Fruit fly (Drosophila melanogaster) whole organism, embryonic: Measurements from ENCODE around the gene sol.

Source experiments
- Adf1 ChIP-seq: fragments of 200-800 bp; sonication (Bioruptor generic); IDR thresholded peaks from 2 replicates; pipeline ENCODE4 v1.3.6; 2022; ENCODE audit warnings: missing biosample characterization, missing genetic modification characterization
- CG11093 ChIP-seq: fragments of 200-800 bp; sonication (Bioruptor generic); IDR thresholded peaks from 3 replicates; pipeline ENCODE4 v1.3.6; 2022; ENCODE audit warnings: missing biosample characterization, missing genetic modification characterization
- CG12391 ChIP-seq: fragments of 200-800 bp; sonication (Bioruptor generic); optimal IDR thresholded peaks from 3 replicates; lab custom pipeline; 2018; ENCODE audit warnings: missing biosample characterization, mild to moderate bottlenecking, missing genetic modification characterization, moderate library complexity
- CG12659 ChIP-seq: fragments of 200-800 bp; sonication (Bioruptor generic); optimal IDR thresholded peaks from 3 replicates; lab custom pipeline; 2017; ENCODE audit warnings: mild to moderate bottlenecking, missing biosample characterization, missing genetic modification reagents, missing genetic modification characterization
- CG13894 ChIP-seq: fragments of 200-800 bp; sonication (Bioruptor generic); optimal IDR thresholded peaks from 3 replicates; lab custom pipeline; 2018; ENCODE audit warnings: missing biosample characterization, mild to moderate bottlenecking, missing genetic modification characterization, moderate library complexity
- CG15514 ChIP-seq: fragments of 200-800 bp; sonication (Bioruptor generic); optimal IDR thresholded peaks from 3 replicates; lab custom pipeline; 2017; ENCODE audit warnings: missing biosample characterization, missing genetic modification characterization, mild to moderate bottlenecking, moderate library complexity, missing genetic modification reagents
- CG17328 ChIP-seq: fragments of 200-800 bp; sonication (Bioruptor generic); IDR thresholded peaks from 2 replicates; pipeline ENCODE4 v1.3.6; 2022; ENCODE audit warnings: missing biosample characterization, missing genetic modification characterization
- CG17359 ChIP-seq: fragments of 200-800 bp; sonication (Bioruptor generic); optimal IDR thresholded peaks from 3 replicates; lab custom pipeline; 2018; ENCODE audit warnings: missing biosample characterization, mild to moderate bottlenecking, missing genetic modification characterization, moderate library complexity
- CG18011 ChIP-seq: fragments of 200-800 bp; sonication (Bioruptor generic); optimal IDR thresholded peaks from 2 replicates; lab custom pipeline; 2017; ENCODE audit warnings: missing biosample characterization, missing genetic modification characterization, mild to moderate bottlenecking, moderate library complexity, missing genotype
- CG1832 ChIP-seq: fragments of 200-800 bp; sonication (Bioruptor generic); optimal IDR thresholded peaks from 2 replicates; lab custom pipeline; 2017; ENCODE audit warnings: missing biosample characterization, mild to moderate bottlenecking, missing genetic modification characterization, inconsistent platforms
- CG18619 ChIP-seq: fragments of 200-800 bp; sonication (Bioruptor generic); optimal IDR thresholded peaks from 3 replicates; lab custom pipeline; 2017; ENCODE audit warnings: missing biosample characterization, mild to moderate bottlenecking, missing genetic modification characterization
- CG42726 ChIP-seq: fragments of 200-800 bp; sonication (Bioruptor generic); IDR thresholded peaks from 2 replicates; pipeline ENCODE4 v1.3.6; 2022; ENCODE audit warnings: missing biosample characterization, missing genetic modification characterization; ENCODE audit not compliant: partially characterized antibody
- CG4282 ChIP-seq: fragments of 200-800 bp; sonication (Bioruptor generic); optimal IDR thresholded peaks from 2 replicates; lab custom pipeline; 2016; ENCODE audit warnings: missing biosample characterization, missing genetic modification characterization
- CG5953 ChIP-seq: fragments of 200-800 bp; sonication (Bioruptor generic); IDR thresholded peaks from 2 replicates; pipeline ENCODE4 v1.3.6; 2022; ENCODE audit warnings: missing biosample characterization, missing genetic modification characterization
- CG6791 ChIP-seq: fragments of 200-800 bp; sonication (Bioruptor generic); IDR thresholded peaks from 3 replicates; pipeline ENCODE4 v1.3.6; 2022; ENCODE audit warnings: missing biosample characterization, missing genetic modification characterization; ENCODE audit not compliant: partially characterized antibody
- CG6813 ChIP-seq: fragments of 200-800 bp; sonication (Bioruptor generic); optimal IDR thresholded peaks from 2 replicates; lab custom pipeline; 2017; ENCODE audit warnings: missing biosample characterization, missing genetic modification characterization, mild to moderate bottlenecking, moderate library complexity, missing genetic modification reagents
- CG8765 ChIP-seq: fragments of 200-800 bp; sonication (Bioruptor generic); IDR thresholded peaks from 2 replicates; pipeline ENCODE4 v1.3.6; 2022; ENCODE audit warnings: missing biosample characterization, missing genetic modification characterization
- CG8924 ChIP-seq: fragments of 200-800 bp; optimal IDR thresholded peaks from 3 replicates; lab custom pipeline; 2019; ENCODE audit warnings: missing biosample characterization, mild to moderate bottlenecking, missing genetic modification characterization, moderate library complexity
- CHES-1-like ChIP-seq: fragments of 200-800 bp; sonication (Bioruptor generic); optimal IDR thresholded peaks from 2 replicates; lab custom pipeline; 2016; ENCODE audit warnings: missing biosample characterization, missing genetic modification characterization
- CTCF ChIP-seq: fragments of 200-800 bp; sonication (Bioruptor generic); optimal IDR thresholded peaks from 2 replicates; lab custom pipeline; 2017; ENCODE audit warnings: missing biosample characterization, mild to moderate bottlenecking, missing genetic modification characterization, moderate library complexity
- Dp ChIP-seq: fragments of 200-800 bp; sonication (Bioruptor generic); optimal IDR thresholded peaks from 2 replicates; lab custom pipeline; 2018; ENCODE audit warnings: missing biosample characterization, mild to moderate bottlenecking, missing genetic modification characterization, moderate library complexity
- Fer3 ChIP-seq: fragments of 200-800 bp; sonication (Bioruptor generic); optimal IDR thresholded peaks from 2 replicates; lab custom pipeline; 2018; ENCODE audit warnings: missing biosample characterization, mild to moderate bottlenecking, missing genetic modification characterization, moderate library complexity
- Hey ChIP-seq: fragments of 200-800 bp; sonication (Bioruptor generic); optimal IDR thresholded peaks from 3 replicates; lab custom pipeline; 2018; ENCODE audit warnings: missing biosample characterization, mild to moderate bottlenecking, missing genetic modification characterization
- Kr ChIP-seq: fragments of 200-800 bp; sonication (Bioruptor generic); optimal IDR thresholded peaks from 2 replicates; lab custom pipeline; 2017; ENCODE audit warnings: missing biosample characterization, mild to moderate bottlenecking, missing genetic modification characterization
- Lhr ChIP-seq: fragments of 200-800 bp; sonication (Bioruptor generic); optimal IDR thresholded peaks from 3 replicates; lab custom pipeline; 2017; ENCODE audit warnings: mild to moderate bottlenecking, missing biosample characterization, missing genetic modification reagents, missing genetic modification characterization
- Mrtf ChIP-seq: fragments of 200-800 bp; sonication (Bioruptor generic); IDR thresholded peaks from 3 replicates; pipeline ENCODE4 v1.3.6; 2022; ENCODE audit warnings: missing biosample characterization, missing genetic modification characterization
- NC2β ChIP-seq: fragments of 200-800 bp; sonication (Bioruptor generic); optimal IDR thresholded peaks from 2 replicates; lab custom pipeline; 2016; ENCODE audit warnings: missing biosample characterization, missing genetic modification characterization
- Oli ChIP-seq: fragments of 200-800 bp; sonication (Bioruptor generic); optimal IDR thresholded peaks from 2 replicates; lab custom pipeline; 2018; ENCODE audit warnings: missing biosample characterization, mild to moderate bottlenecking, missing genetic modification characterization, moderate library complexity
- Pdp1 ChIP-seq, 2 experiments: fragments of 200-800 bp; sonication (Bioruptor generic); optimal IDR thresholded peaks; 3 replicates each; lab custom pipeline; 2016; ENCODE audit warnings: missing biosample characterization in 2 of 2, missing genetic modification characterization in 2 of 2, mild to moderate bottlenecking in 1 of 2, moderate library complexity in 1 of 2
- Six4 ChIP-seq: fragments of 200-800 bp; sonication (Bioruptor generic); optimal IDR thresholded peaks from 2 replicates; lab custom pipeline; 2016; ENCODE audit warnings: missing biosample characterization, missing genetic modification characterization
- Trl ChIP-seq, 3 experiments: fragments of >200 bp in 2 of 3; fragments of 200-800 bp in 1 of 3; sonication (Bioruptor generic) in 1 of 3; optimal IDR thresholded peaks; 2 replicates in 1 of 3; 3 replicates in 2 of 3; lab custom pipeline; 2016 to 2017; ENCODE audit warnings: missing biosample characterization in 1 of 3, missing genetic modification characterization in 1 of 3
- Xbp1 ChIP-seq: fragments of 200-800 bp; sonication (Bioruptor generic); optimal IDR thresholded peaks from 3 replicates; lab custom pipeline; 2016; ENCODE audit warnings: missing biosample characterization, mild to moderate bottlenecking, missing genetic modification characterization
- ase ChIP-seq: fragments of 200-800 bp; sonication (Bioruptor generic); IDR thresholded peaks from 3 replicates; pipeline ENCODE4 v1.3.6; 2022; ENCODE audit warnings: missing biosample characterization, missing genetic modification characterization
- az2 ChIP-seq: fragments of 200-800 bp; sonication (Bioruptor generic); optimal IDR thresholded peaks from 3 replicates; lab custom pipeline; 2016; ENCODE audit warnings: missing biosample characterization, missing genetic modification characterization
- bcd ChIP-seq: fragments of 200-800 bp; sonication (Bioruptor generic); optimal IDR thresholded peaks from 2 replicates; lab custom pipeline; 2017; ENCODE audit warnings: missing biosample characterization, mild to moderate bottlenecking, missing genetic modification characterization
- bowl ChIP-seq: fragments of 200-800 bp; sonication (Bioruptor generic); IDR thresholded peaks from 2 replicates; pipeline ENCODE4 v1.3.6; 2022; ENCODE audit warnings: missing biosample characterization, missing genetic modification characterization
- cg ChIP-seq: fragments of 200-800 bp; sonication (Bioruptor generic); optimal IDR thresholded peaks from 3 replicates; lab custom pipeline; 2019; ENCODE audit warnings: missing biosample characterization, mild to moderate bottlenecking, missing genetic modification characterization, moderate library complexity
- ci ChIP-seq: fragments of 200-800 bp; sonication (Bioruptor generic); IDR thresholded peaks from 3 replicates; pipeline ENCODE4 v1.3.6; 2022; ENCODE audit warnings: missing biosample characterization, missing genetic modification characterization
- corto ChIP-seq: fragments of 200-800 bp; sonication (Bioruptor generic); optimal IDR thresholded peaks from 2 replicates; lab custom pipeline; 2016; ENCODE audit warnings: missing biosample characterization, mild to moderate bottlenecking, missing genetic modification characterization, moderate library complexity
- gcm2 ChIP-seq: fragments of 200-800 bp; sonication (Bioruptor generic); optimal IDR thresholded peaks from 2 replicates; lab custom pipeline; 2016; ENCODE audit warnings: missing biosample characterization, missing genetic modification characterization
- gem ChIP-seq: fragments of 200-800 bp; sonication (Bioruptor generic); optimal IDR thresholded peaks from 2 replicates; lab custom pipeline; 2019; ENCODE audit warnings: missing biosample characterization, mild to moderate bottlenecking, missing genetic modification characterization, moderate library complexity
- gro ChIP-seq: fragments of 200-800 bp; sonication (Bioruptor generic); optimal IDR thresholded peaks from 2 replicates; lab custom pipeline; 2016; ENCODE audit warnings: missing biosample characterization, missing genetic modification characterization
- gt ChIP-seq: fragments of 200-800 bp; sonication (Bioruptor generic); IDR thresholded peaks from 2 replicates; pipeline ENCODE4 v1.3.6; 2022; ENCODE audit warnings: missing biosample characterization, missing genetic modification characterization
- klu ChIP-seq: fragments of 200-800 bp; sonication (Bioruptor generic); IDR thresholded peaks from 2 replicates; pipeline ENCODE4 v1.3.6; 2022; ENCODE audit warnings: missing biosample characterization, missing genetic modification characterization
- nau ChIP-seq: fragments of 200-800 bp; sonication (Bioruptor generic); optimal IDR thresholded peaks from 3 replicates; lab custom pipeline; 2017; ENCODE audit warnings: missing biosample characterization, mild to moderate bottlenecking, missing genetic modification characterization, missing genetic modification reagents
- pb ChIP-seq: fragments of 200-800 bp; sonication (Bioruptor generic); optimal IDR thresholded peaks from 3 replicates; lab custom pipeline; 2016; ENCODE audit warnings: missing biosample characterization, missing genetic modification characterization
- stc ChIP-seq: fragments of 200-800 bp; sonication (Bioruptor generic); IDR thresholded peaks from 2 replicates; pipeline ENCODE4 v1.3.6; 2022; ENCODE audit warnings: missing biosample characterization, missing genetic modification characterization
- tap ChIP-seq: fragments of 200-800 bp; optimal IDR thresholded peaks from 3 replicates; lab custom pipeline; 2019; ENCODE audit warnings: missing biosample characterization, mild to moderate bottlenecking, missing genetic modification characterization, moderate library complexity
- tll ChIP-seq, 2 experiments: fragments of 200-800 bp in 1 of 2; fragments of >200 bp in 1 of 2; sonication (Bioruptor generic) in 1 of 2; optimal IDR thresholded peaks; 2 replicates each; lab custom pipeline; 2017 to 2019; ENCODE audit warnings: missing biosample characterization in 2 of 2, missing genetic modification characterization in 2 of 2, mild to moderate bottlenecking in 1 of 2, moderate library complexity in 1 of 2

The sol gene

dm6 chrX:21333135-21333534, 16.9 kb upstream of the sol start:
- TF ChIP-seq CG4282 (GFP tag; lab: Kevin White, UChicago) (no peak), stc (GFP tag; lab: Robert Waterston, UW) (no peak), CG15514 (GFP tag; lab: Kevin White, UChicago) (no peak), Fer3 (no peak), bowl (GFP tag; lab: Robert Waterston, UW) (no peak), gro (GFP tag; lab: Kevin White, UChicago) (no peak), CG13894 (no peak), Oli (no peak)

DNA sequence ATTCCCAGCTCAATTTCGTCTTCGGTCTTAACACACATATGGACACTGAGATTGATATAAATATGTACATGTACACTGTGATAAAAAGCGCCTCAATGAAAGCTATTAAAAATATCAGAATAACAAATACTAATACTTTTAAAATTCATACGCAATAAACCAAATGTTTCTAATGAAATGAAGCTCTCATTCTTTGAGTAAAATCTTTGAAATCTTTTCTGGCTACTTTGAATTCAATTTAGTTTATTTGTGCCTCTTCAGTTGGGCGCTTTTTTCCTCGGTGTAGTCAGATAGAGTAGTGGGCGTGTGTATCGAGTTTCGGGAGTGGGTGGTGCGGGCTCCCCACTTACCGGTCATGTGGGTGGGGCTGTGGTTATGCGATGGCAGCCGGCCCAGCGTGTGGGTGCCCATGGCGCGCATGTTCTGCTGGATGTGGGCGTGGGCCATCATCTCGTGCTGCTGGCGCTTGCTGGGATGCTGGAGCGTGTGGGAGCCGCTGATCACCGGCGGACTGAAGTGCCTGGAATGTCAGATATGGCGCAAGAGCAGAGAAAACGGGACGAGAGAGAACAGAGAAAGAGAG, 15.5 kb upstream of the sol start:
- TF ChIP-seq az2 (GFP tag; lab: Kevin White, UChicago), result peak; percentile 1
- no peak for TF ChIP-seq corto (GFP tag; lab: Kevin White, UChicago)
- TF ChIP-seq CG11093 (GFP tag; lab: Robert Waterston, UW), result no peak
- no peak for TF ChIP-seq CG12391
- no peak for TF ChIP-seq ase (GFP tag; lab: Robert Waterston, UW)
- TF ChIP-seq CG1832 (GFP tag; lab: Kevin White, UChicago), result no peak
- no peak for TF ChIP-seq CG17328 (GFP tag; lab: Robert Waterston, UW)
- no peak for TF ChIP-seq gem (tag; lab: Kevin White, UChicago)
- no peak for TF ChIP-seq nau (GFP tag; lab: Kevin White, UChicago)
- TF ChIP-seq Dp (GFP tag; lab: Kevin White, UChicago), result no peak
- no peak for TF ChIP-seq gcm2 (GFP tag; lab: Kevin White, UChicago)
- no peak for TF ChIP-seq klu (GFP tag; lab: Robert Waterston, UW)
- no peak for TF ChIP-seq Trl (optimal IDR thresholded peaks at IDR 0.05; lab: Kevin White, UChicago)
- TF ChIP-seq Trl (GFP tag; optimal IDR thresholded peaks at IDR 0.05; lab: Kevin White, UChicago), result no peak
- TF ChIP-seq pb, result no peak
- TF ChIP-seq CTCF, result no peak
- TF ChIP-seq Hey (tag; lab: Kevin White, UChicago), result no peak
- no peak for TF ChIP-seq tll (GFP tag; optimal IDR thresholded peaks at IDR 0.05; lab: Kevin White, UChicago)
- TF ChIP-seq CG8924 (tag; lab: Kevin White, UChicago), result no peak
- no peak for TF ChIP-seq CG5953 (GFP tag; lab: Robert Waterston, UW)
- TF ChIP-seq ci (GFP tag; lab: Robert Waterston, UW), result no peak
- no peak for TF ChIP-seq cg (GFP tag; lab: Kevin White, UChicago)
- no peak for TF ChIP-seq gt
- TF ChIP-seq tap (tag; lab: Kevin White, UChicago), result no peak
- no peak for TF ChIP-seq Mrtf (GFP tag; lab: Robert Waterston, UW)
- TF ChIP-seq Lhr, result no peak
- TF ChIP-seq CG17359 (tag; lab: Kevin White, UChicago), result peak; percentile 62
- TF ChIP-seq Kr (GFP tag; lab: Kevin White, UChicago), result no peak
- no peak for TF ChIP-seq CHES-1-like (GFP tag; lab: Kevin White, UChicago)
- TF ChIP-seq CG8765, result no peak
- TF ChIP-seq bcd (GFP tag; lab: Kevin White, UChicago), result no peak
- peak; percentile 4 for TF ChIP-seq Six4
- peak; percentile 2 for TF ChIP-seq CG12659 (GFP tag; lab: Kevin White, UChicago)
- no peak for TF ChIP-seq NC2β (GFP tag; lab: Kevin White, UChicago)
- no peak for TF ChIP-seq CG42726 (GFP tag; lab: Robert Waterston, UW)
- no peak for TF ChIP-seq CG6813 (GFP tag; lab: Kevin White, UChicago)
- no peak for TF ChIP-seq Adf1 (GFP tag; lab: Robert Waterston, UW)
- peak; percentile 5 to 28 for TF ChIP-seq Pdp1 (GFP tag; optimal IDR thresholded peaks at IDR 0.05; lab: Kevin White, UChicago)
- peak; percentile 1 for TF ChIP-seq Xbp1 (GFP tag; lab: Kevin White, UChicago)
- TF ChIP-seq CG18619 (GFP tag; lab: Kevin White, UChicago), result no peak
- TF ChIP-seq CG6791 (GFP tag; lab: Robert Waterston, UW), result no peak
- TF ChIP-seq CG18011 (GFP tag; lab: Kevin White, UChicago), result no peak
